Worm (Caenorhabditis elegans) whole organism, L4/young adult: Measurements from ENCODE around the gene T26G10.1.

Source experiments
- W03F9.2 ChIP-seq: fragments of 150-350 bp; optimal IDR thresholded peaks from 2 replicates; lab custom pipeline; 2014; ENCODE audit warnings: missing biosample characterization, missing genetic modification characterization
- him-1 ChIP-seq: sonication (generic microtip); optimal IDR thresholded peaks from 2 replicates; lab custom pipeline; 2016; ENCODE audit warnings: missing genotype, missing genetic modification reagents, missing genetic modification characterization, missing compliant biosample characterization

ce11 chrIII:9390007-9390406, 16.4 kb downstream of the T26G10.1 start, which contains the start of gene slc-17.2:
- TF ChIP-seq W03F9.2 (tag; lab: Kevin White, UChicago), result no peak
- TF ChIP-seq him-1 (tag; lab: Kevin White, UChicago), result no peak
